Worm (Caenorhabditis elegans) whole organism, L4/young adult: ENCODE results near the gene F54D12.8.

Experiments
- dao-5 ChIP-seq: sonication (generic microtip); optimal IDR thresholded peaks from 2 replicates; lab custom pipeline; 2016; ENCODE audit warnings: missing genotype, missing genetic modification characterization, moderate library complexity, missing compliant biosample characterization
- him-1 ChIP-seq: sonication (generic microtip); optimal IDR thresholded peaks from 2 replicates; lab custom pipeline; 2016; ENCODE audit warnings: missing genotype, missing genetic modification reagents, missing genetic modification characterization, missing compliant biosample characterization

DNA sequence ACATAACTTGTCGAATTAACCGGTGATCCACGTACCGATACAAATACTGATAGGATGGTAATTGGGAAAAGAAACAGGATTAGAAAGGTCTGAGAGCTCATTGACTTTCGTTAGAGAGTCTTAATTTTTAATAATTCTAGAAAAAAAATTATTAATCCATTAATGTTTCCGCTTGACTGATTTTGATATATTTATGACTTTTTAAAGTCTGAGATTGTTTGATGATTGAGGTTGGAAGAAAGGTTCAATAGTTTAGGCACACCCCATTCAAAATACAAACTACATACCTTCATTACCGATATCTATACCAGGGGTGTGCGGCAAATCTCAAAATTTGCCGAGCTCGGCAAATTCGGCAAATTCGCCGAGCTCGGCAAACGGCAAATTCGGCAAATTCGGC is 19.6 kb downstream of the F54D12.8 start, which contains the start of gene F54D12.10:
- TF ChIP-seq him-1 (tag; lab: Kevin White, UChicago) (no peak), dao-5 (tag; lab: Kevin White, UChicago) (no peak)
